Worm (Caenorhabditis elegans) whole organism, early embryonic: ENCODE results near the gene col-90.

Experiments used
- B0310.2 ChIP-seq: sonication (generic microtip); optimal IDR thresholded peaks from 2 replicates; lab custom pipeline; 2016; ENCODE audit warnings: mild to moderate bottlenecking, missing genetic modification characterization, missing compliant biosample characterization
- F13C5.2 ChIP-seq: sonication (generic microtip); optimal IDR thresholded peaks from 2 replicates; lab custom pipeline; 2017; ENCODE audit warnings: mild to moderate bottlenecking, missing genetic modification characterization, inconsistent platforms, missing compliant biosample characterization
- aly-1 ChIP-seq: sonication (generic microtip); optimal IDR thresholded peaks from 2 replicates; lab custom pipeline; 2016; ENCODE audit warnings: missing genetic modification characterization, missing compliant biosample characterization
- ama-1 ChIP-seq: fragments of 150-350 bp; optimal IDR thresholded peaks from 2 replicates; lab custom pipeline; 2014
- ceh-13 ChIP-seq: fragments of 200-800 bp; sonication (Bioruptor generic); optimal IDR thresholded peaks from 2 replicates; lab custom pipeline; 2018; ENCODE audit warnings: mild to moderate bottlenecking, missing genetic modification characterization, missing compliant biosample characterization
- flt-1 ChIP-seq: fragments of 200-800 bp; sonication (Bioruptor generic); IDR thresholded peaks from 2 replicates; pipeline ENCODE4 v1.3.6; 2022; ENCODE audit warnings: missing genetic modification characterization, missing compliant biosample characterization
- hmbx-1 ChIP-seq: sonication (generic microtip); optimal IDR thresholded peaks from 2 replicates; lab custom pipeline; 2016; ENCODE audit warnings: mild to moderate bottlenecking, missing genetic modification characterization, missing compliant biosample characterization
- pes-1 ChIP-seq: fragments of 200-800 bp; sonication (Bioruptor generic); IDR thresholded peaks from 2 replicates; pipeline ENCODE4 v1.3.6; 2022; ENCODE audit warnings: missing genetic modification reagents, missing genetic modification characterization, missing compliant biosample characterization
- scrt-1 ChIP-seq: fragments of 200-800 bp; sonication (Bioruptor generic); IDR thresholded peaks from 2 replicates; pipeline ENCODE4 v1.3.6; 2022; ENCODE audit warnings: missing genetic modification characterization, missing compliant biosample characterization
- tbx-11 ChIP-seq: fragments of 200-800 bp; sonication (Bioruptor generic); IDR thresholded peaks from 2 replicates; pipeline ENCODE4 v1.3.6; 2022; ENCODE audit warnings: missing genetic modification characterization, missing compliant biosample characterization
- tbx-37 ChIP-seq: fragments of 200-800 bp; sonication (Bioruptor generic); conservative IDR thresholded peaks from 2 replicates; pipeline ENCODE4 v1.3.6; 2022; ENCODE audit warnings: missing genetic modification reagents, missing genetic modification characterization, missing compliant biosample characterization

ce11 chrIII:7937548-7937947 is 11.1 kb upstream of the col-90 start, which contains the start of gene C29E4.10:
- no peak for TF ChIP-seq F13C5.2 (tag; lab: Kevin White, UChicago)
- no peak for TF ChIP-seq aly-1 (tag; lab: Kevin White, UChicago)
- TF ChIP-seq ceh-13 (GFP tag; lab: Kevin White, UChicago) = no peak
- no peak for TF ChIP-seq tbx-11 (GFP tag; lab: Robert Waterston, UW)
- TF ChIP-seq ama-1 (lab: Kevin White, UChicago) = no peak
- no peak for TF ChIP-seq scrt-1 (GFP tag; lab: Robert Waterston, UW)
- no peak for TF ChIP-seq B0310.2 (tag; lab: Kevin White, UChicago)
- TF ChIP-seq tbx-37 (GFP tag; lab: Robert Waterston, UW) = no peak
- no peak for TF ChIP-seq flt-1 (GFP tag; lab: Robert Waterston, UW)
- TF ChIP-seq hmbx-1 (tag; lab: Kevin White, UChicago) = no peak
- no peak for TF ChIP-seq pes-1 (GFP tag; lab: Robert Waterston, UW)
